Worm (Caenorhabditis elegans) whole organism, L4/young adult: Measurements from ENCODE around the gene nhr-122.

Experiments used
- W03F9.2 ChIP-seq: fragments of 150-350 bp; optimal IDR thresholded peaks from 2 replicates; lab custom pipeline; 2014; ENCODE audit warnings: missing biosample characterization, missing genetic modification characterization
- dao-5 ChIP-seq: sonication (generic microtip); optimal IDR thresholded peaks from 2 replicates; lab custom pipeline; 2016; ENCODE audit warnings: missing genotype, missing genetic modification characterization, moderate library complexity, missing compliant biosample characterization
- him-1 ChIP-seq: sonication (generic microtip); optimal IDR thresholded peaks from 2 replicates; lab custom pipeline; 2016; ENCODE audit warnings: missing genotype, missing genetic modification reagents, missing genetic modification characterization, missing compliant biosample characterization

DNA sequence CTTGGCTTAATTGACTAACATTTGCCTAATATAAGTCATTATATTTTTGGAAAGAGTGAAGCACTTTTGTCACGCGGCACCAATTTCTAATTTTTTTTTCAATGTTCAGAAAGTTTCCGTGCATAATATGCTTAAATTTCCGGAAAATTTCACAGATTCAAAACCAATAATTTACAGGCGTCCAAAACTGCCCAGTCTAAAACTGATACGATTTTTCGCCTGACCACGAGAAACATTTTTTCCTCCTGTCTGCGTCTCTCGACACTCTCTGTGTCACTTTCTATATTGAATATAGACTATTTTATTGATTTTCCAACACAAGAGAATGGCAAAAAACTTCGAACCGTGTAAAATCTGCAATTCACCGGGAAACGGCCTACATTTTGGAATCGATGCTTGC, at the start of gene nhr-122:
- no peak for TF ChIP-seq W03F9.2 (tag; lab: Kevin White, UChicago)
- TF ChIP-seq dao-5 (tag; lab: Kevin White, UChicago), result no peak
- no peak for TF ChIP-seq him-1 (tag; lab: Kevin White, UChicago)
